Worm (Caenorhabditis elegans): ENCODE measurements around the gene F39E9.6.

Gene F39E9.6

ce11 chrII:3262504-3262903, 50.8 kb downstream of the F39E9.6 start, which contains the start of gene F02E11.2:
TSS of gene F02E11.2 (plus strand) at chrII:3262804.
- TF ChIP-seq crh-2 (tag; optimal IDR thresholded peaks at IDR 0.05) (no peak), dmd-4 (tag; optimal IDR thresholded peaks at IDR 0.05) (no peak), nhr-6 (tag; optimal IDR thresholded peaks at IDR 0.05) (no peak), sma-9 (GFP tag; optimal IDR thresholded peaks at IDR 0.05) (no peak), sma-9 (tag; optimal IDR thresholded peaks at IDR 0.05) (no peak), lsy-2 (tag; optimal IDR thresholded peaks at IDR 0.05) (no peak), nhr-77 (tag; optimal IDR thresholded peaks at IDR 0.05) (no peak), gmeb-1 (tag; optimal IDR thresholded peaks at IDR 0.05) (no peak), sma-3 (GFP tag; optimal IDR thresholded peaks at IDR 0.05) (no peak), nhr-12 (tag; optimal IDR thresholded peaks at IDR 0.05) (no peak), ama-1 (optimal IDR thresholded peaks at IDR 0.05) (no peak), aly-2 (tag; optimal IDR thresholded peaks at IDR 0.05) (no peak), nhr-23 (tag; optimal IDR thresholded peaks at IDR 0.05) (no peak), Y55F3AM.14 (GFP tag; optimal IDR thresholded peaks at IDR 0.05) (no peak), ztf-4 (tag; optimal IDR thresholded peaks at IDR 0.05) (no peak), unc-39 (tag; optimal IDR thresholded peaks at IDR 0.05) (no peak)

Data from whole organism, L2 larva.